Fruit fly (Drosophila melanogaster): ENCODE data around the gene CG2898.

DNA sequence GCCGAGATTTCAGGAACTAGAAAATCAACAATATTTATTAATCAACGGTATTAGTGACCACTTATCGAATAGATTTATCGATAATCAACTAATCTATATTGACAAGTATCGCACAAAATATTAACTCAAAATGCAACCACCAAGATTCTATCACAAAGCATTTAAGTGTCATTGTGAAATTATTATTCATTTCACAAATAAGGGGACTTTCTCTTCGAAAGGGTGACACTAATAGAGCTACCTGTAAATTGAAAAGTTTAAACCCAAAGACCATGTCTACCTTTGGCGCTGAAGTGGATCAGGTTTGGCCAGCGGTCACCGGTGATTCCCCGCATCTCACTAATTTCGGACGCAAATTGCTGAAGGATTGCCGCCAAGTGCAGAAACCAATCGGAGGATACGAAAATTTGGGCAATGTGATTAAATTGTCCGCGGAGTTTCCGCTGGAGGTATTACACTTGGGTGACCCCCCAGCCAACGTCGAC lies 48.8 kb upstream of the CG2898 start, which contains the start of gene CG2909:
- TF ChIP-seq usp (GFP tag; optimal IDR thresholded peaks at IDR 0.05) (no peak), pan (optimal IDR thresholded peaks at IDR 0.05) (no peak), psq (optimal IDR thresholded peaks at IDR 0.05) (no peak)
